Fruit fly (Drosophila melanogaster): ENCODE results near the gene CG17826.

Gene CG17826

DNA sequence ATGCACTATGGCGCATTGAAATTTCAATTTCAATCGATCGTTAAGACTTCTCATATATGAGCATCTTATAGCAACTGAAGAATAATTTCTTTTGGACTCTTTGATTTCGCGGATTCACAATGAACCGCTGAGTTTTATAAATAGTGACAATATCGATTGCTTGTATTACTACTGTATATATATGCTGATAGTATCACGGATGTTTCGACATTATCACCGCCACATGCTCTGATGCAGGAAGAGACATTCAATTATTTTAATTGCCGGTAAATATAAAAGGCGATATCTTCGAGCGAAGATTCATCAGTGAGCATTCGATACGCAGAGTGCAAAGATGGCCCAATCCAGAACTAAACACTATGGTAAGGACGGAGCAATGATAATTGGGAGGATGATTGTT, at the start of gene CG17826:
Gene CG17826, plus strand, starts transcription at position 301 of the 400 bp plus-strand sequence.
- TF ChIP-seq Myc (optimal IDR thresholded peaks at IDR 0.05) (no peak), ttk (optimal IDR thresholded peaks at IDR 0.05) (no peak), Sin3A (optimal IDR thresholded peaks at IDR 0.05) (no peak), h (optimal IDR thresholded peaks at IDR 0.05) (no peak), insv (optimal IDR thresholded peaks at IDR 0.05) (no peak), psq (optimal IDR thresholded peaks at IDR 0.05) (no peak)

dm6 chr3L:11918217-11918616, 31.4 kb upstream of the CG17826 start:
- TF ChIP-seq h (optimal IDR thresholded peaks at IDR 0.05) (no peak), ttk (optimal IDR thresholded peaks at IDR 0.05) (no peak), Sin3A (optimal IDR thresholded peaks at IDR 0.05) (no peak), psq (optimal IDR thresholded peaks at IDR 0.05) (no peak), insv (optimal IDR thresholded peaks at IDR 0.05) (no peak), Myc (optimal IDR thresholded peaks at IDR 0.05) (no peak)

DNA sequence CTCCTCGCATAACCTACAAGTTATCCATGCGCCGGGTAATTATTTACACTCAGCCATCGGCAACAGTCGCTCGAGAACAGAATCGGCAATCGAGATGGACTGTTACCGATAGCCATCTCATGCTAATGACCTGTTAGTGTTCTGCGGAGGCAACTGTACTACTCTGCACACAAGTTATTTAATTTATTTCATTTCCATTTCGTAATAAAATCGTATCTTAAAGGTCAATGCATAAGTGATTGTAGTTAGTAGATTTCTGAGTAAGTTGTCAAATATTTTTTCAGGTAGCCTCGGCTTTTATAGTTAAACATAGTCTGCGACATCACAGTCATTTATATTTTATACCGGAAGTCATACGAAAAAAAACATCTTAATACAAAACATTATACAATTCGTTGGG, 28.4 kb upstream of the CG17826 start, which contains the start of gene CG11588:
Gene CG11588, plus strand, starts transcription at position 301 of the 400 bp plus-strand sequence.
- TF ChIP-seq insv (optimal IDR thresholded peaks at IDR 0.05) (no peak), Sin3A (optimal IDR thresholded peaks at IDR 0.05) (no peak), psq (optimal IDR thresholded peaks at IDR 0.05) (no peak), ttk (optimal IDR thresholded peaks at IDR 0.05) (no peak), Myc (optimal IDR thresholded peaks at IDR 0.05) (no peak), h (optimal IDR thresholded peaks at IDR 0.05) (no peak)

DNA sequence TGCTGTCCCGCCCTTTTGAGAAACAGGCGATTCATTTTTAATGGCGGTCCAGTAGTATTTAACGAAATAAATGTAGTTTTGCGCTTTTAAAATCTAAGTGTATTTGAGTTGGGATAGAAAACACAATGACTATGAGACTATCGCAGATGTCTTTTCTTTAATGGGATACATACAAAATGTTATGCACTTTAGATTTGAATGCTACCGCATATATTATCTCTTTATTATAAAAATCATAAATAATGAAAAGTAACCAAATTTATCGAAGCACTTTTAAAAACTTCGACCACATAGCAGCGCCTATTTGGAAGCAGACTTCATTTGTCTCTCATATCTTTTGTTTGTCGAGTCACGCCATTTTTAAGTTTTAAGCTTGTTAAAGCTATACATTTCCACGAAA, 25.0 kb upstream of the CG17826 start, which contains the start of gene SdhAL:
Gene SdhAL, minus strand, starts transcription at position 101 of the 400 bp plus-strand sequence.
- no peak for TF ChIP-seq insv (optimal IDR thresholded peaks at IDR 0.05)
- TF ChIP-seq Sin3A (optimal IDR thresholded peaks at IDR 0.05), result no peak
- no peak for TF ChIP-seq psq (optimal IDR thresholded peaks at IDR 0.05)
- TF ChIP-seq Myc (optimal IDR thresholded peaks at IDR 0.05), result no peak
- TF ChIP-seq ttk (optimal IDR thresholded peaks at IDR 0.05), result no peak
- TF ChIP-seq h (optimal IDR thresholded peaks at IDR 0.05), result no peak

DNA sequence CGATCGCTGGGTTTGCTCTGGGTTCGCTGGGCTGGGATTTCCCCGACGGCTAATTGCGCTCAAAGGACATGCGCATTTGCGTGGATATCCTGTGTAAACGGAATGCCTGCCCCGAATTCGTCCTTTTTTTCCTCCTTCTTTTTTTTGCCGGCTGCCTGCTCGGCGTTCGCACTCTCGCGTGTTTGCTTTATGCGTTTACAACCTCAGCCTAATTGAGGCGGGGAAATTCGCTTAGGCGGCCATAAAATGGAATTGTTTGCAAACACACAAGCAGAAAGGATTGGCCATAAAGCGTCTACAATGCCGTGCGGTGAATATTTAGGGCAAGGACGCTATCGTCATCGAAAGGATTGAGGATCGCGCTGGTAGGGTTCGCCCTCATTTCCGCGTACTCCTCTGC, 24.3 kb upstream of the CG17826 start:
- TF ChIP-seq h (optimal IDR thresholded peaks at IDR 0.05), result no peak
- TF ChIP-seq insv (optimal IDR thresholded peaks at IDR 0.05), result no peak
- no peak for TF ChIP-seq psq (optimal IDR thresholded peaks at IDR 0.05)
- no peak for TF ChIP-seq Sin3A (optimal IDR thresholded peaks at IDR 0.05)
- TF ChIP-seq Myc (optimal IDR thresholded peaks at IDR 0.05), result no peak

- TF ChIP-seq Sin3A (optimal IDR thresholded peaks at IDR 0.05) (no peak), ttk (optimal IDR thresholded peaks at IDR 0.05) (no peak), psq (optimal IDR thresholded peaks at IDR 0.05) (no peak), insv (optimal IDR thresholded peaks at IDR 0.05) (no peak), Myc (optimal IDR thresholded peaks at IDR 0.05) (no peak), h (optimal IDR thresholded peaks at IDR 0.05) (no peak)
These were observed 22.3 kb upstream of the CG17826 start, which contains the start of gene byn for dm6 chr3L:11927287-11927743. TSS of gene byn (plus strand) at chr3L:11927693.

- TF ChIP-seq psq (optimal IDR thresholded peaks at IDR 0.05), result no peak
- no peak for TF ChIP-seq ttk (optimal IDR thresholded peaks at IDR 0.05)
- no peak for TF ChIP-seq h (optimal IDR thresholded peaks at IDR 0.05)
- no peak for TF ChIP-seq Sin3A (optimal IDR thresholded peaks at IDR 0.05)
- TF ChIP-seq insv (optimal IDR thresholded peaks at IDR 0.05), result no peak
- no peak for TF ChIP-seq Myc (optimal IDR thresholded peaks at IDR 0.05)
These were observed 18.0 kb upstream of the CG17826 start for dm6 chr3L:11931619-11932018.

DNA sequence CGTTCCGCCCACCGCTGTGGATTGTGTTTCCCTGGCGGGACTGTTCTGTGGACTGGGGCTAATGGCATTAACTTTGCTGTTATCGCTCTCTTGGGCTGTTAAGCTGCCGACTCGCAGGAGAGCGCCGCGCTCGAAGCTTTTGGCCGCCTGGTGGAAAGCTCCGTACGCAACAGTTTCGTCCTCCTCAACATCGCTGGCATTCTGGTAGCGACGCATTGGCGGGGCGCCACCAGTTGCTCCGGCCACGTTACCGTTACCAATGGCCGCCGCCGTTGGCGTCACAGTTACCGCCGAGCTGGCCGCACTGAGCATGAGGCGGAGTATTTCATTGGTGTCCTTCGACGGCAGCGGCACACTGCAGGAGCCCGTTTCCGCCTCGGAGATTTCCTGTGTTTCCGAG, 12.4 kb upstream of the CG17826 start:
- no peak for TF ChIP-seq h (optimal IDR thresholded peaks at IDR 0.05)
- TF ChIP-seq ttk (optimal IDR thresholded peaks at IDR 0.05), result no peak
- no peak for TF ChIP-seq insv (optimal IDR thresholded peaks at IDR 0.05)
- no peak for TF ChIP-seq psq (optimal IDR thresholded peaks at IDR 0.05)
- TF ChIP-seq Myc (optimal IDR thresholded peaks at IDR 0.05), result no peak
- no peak for TF ChIP-seq Sin3A (optimal IDR thresholded peaks at IDR 0.05)

dm6 chr3L:11938716-11939115, 10.9 kb upstream of the CG17826 start, which contains the start of gene CG44837:
TSS of gene CG44837 (minus strand) at chr3L:11938872.
- TF ChIP-seq ttk (optimal IDR thresholded peaks at IDR 0.05) (no peak), Myc (optimal IDR thresholded peaks at IDR 0.05) (no peak), h (optimal IDR thresholded peaks at IDR 0.05) (no peak), psq (optimal IDR thresholded peaks at IDR 0.05) (no peak), Sin3A (optimal IDR thresholded peaks at IDR 0.05) (no peak), insv (optimal IDR thresholded peaks at IDR 0.05) (no peak)

DNA sequence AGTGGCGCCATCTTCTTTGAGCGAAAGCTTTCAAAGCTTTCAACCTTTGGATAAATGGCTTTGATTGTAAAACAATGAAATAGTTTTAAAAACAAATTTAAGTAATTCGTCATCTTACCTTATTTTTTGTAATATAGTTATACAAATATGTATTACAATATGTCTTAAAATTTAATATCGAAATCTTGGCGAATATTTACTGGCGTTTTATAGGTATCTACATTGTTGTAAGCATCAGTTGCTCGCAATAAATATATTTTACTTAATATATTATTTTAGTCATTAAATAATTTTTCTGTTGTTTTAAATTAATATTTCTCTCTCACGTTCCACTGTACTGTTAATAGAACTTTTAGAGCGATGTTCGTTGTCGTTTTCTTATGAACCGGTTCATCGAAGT, 8.0 kb upstream of the CG17826 start, which contains the start of gene Rpt4R:
Gene Rpt4R, plus strand, starts transcription at position 301 of the 400 bp plus-strand sequence.
- no peak for TF ChIP-seq h (optimal IDR thresholded peaks at IDR 0.05)
- no peak for TF ChIP-seq Myc (optimal IDR thresholded peaks at IDR 0.05)
- TF ChIP-seq ttk (optimal IDR thresholded peaks at IDR 0.05), result no peak
- no peak for TF ChIP-seq psq (optimal IDR thresholded peaks at IDR 0.05)
- no peak for TF ChIP-seq Sin3A (optimal IDR thresholded peaks at IDR 0.05)
- no peak for TF ChIP-seq insv (optimal IDR thresholded peaks at IDR 0.05)

- TF ChIP-seq h (optimal IDR thresholded peaks at IDR 0.05) (no peak), psq (optimal IDR thresholded peaks at IDR 0.05) (no peak), insv (optimal IDR thresholded peaks at IDR 0.05) (no peak), Sin3A (optimal IDR thresholded peaks at IDR 0.05) (no peak), Myc (optimal IDR thresholded peaks at IDR 0.05) (no peak), ttk (optimal IDR thresholded peaks at IDR 0.05) (no peak)
These were observed 4.9 kb upstream of the CG17826 start, which contains the start of gene CG5883 for dm6 chr3L:11944752-11945151. TSS of gene CG5883 (minus strand) at chr3L:11944852.

- no peak for TF ChIP-seq psq (optimal IDR thresholded peaks at IDR 0.05)
- no peak for TF ChIP-seq ttk (optimal IDR thresholded peaks at IDR 0.05)
These were observed 2.3 kb upstream of the CG17826 start, which contains the start of gene CG7252 for dm6 chr3L:11947357-11947756. TSS of gene CG7252 (plus strand) at chr3L:11947675.

- TF ChIP-seq h (optimal IDR thresholded peaks at IDR 0.05), result no peak
- no peak for TF ChIP-seq psq (optimal IDR thresholded peaks at IDR 0.05)
- TF ChIP-seq Sin3A (optimal IDR thresholded peaks at IDR 0.05), result no peak
- no peak for TF ChIP-seq ttk (optimal IDR thresholded peaks at IDR 0.05)
- no peak for TF ChIP-seq insv (optimal IDR thresholded peaks at IDR 0.05)
- no peak for TF ChIP-seq Myc (optimal IDR thresholded peaks at IDR 0.05)
These were observed 3.6 kb downstream of the CG17826 start, which contains the start of gene obst-G for dm6 chr3L:11953217-11953616. TSS of gene obst-G (minus strand) at chr3L:11953317.

All from Kc167 (cell line).